Worm (Caenorhabditis elegans) whole organism, young adult: ENCODE data around the gene rps-3.
A peak's percentile ranks its signal among the peaks of the same experiment; 100 is the strongest.

Source experiments
- B0019.2 ChIP-seq: fragments of 200-800 bp; sonication (Bioruptor generic); conservative IDR thresholded peaks from 2 replicates; pipeline ENCODE4 v1.3.6; 2022; ENCODE audit warnings: missing genetic modification reagents, missing genetic modification characterization, missing compliant biosample characterization
- B0035.1 ChIP-seq: sonication (generic microtip); optimal IDR thresholded peaks from 2 replicates; lab custom pipeline; 2016; ENCODE audit warnings: missing genetic modification characterization, mild to moderate bottlenecking, missing compliant biosample characterization, missing genotype, missing genetic modification reagents
- B0261.1 ChIP-seq: sonication (generic microtip); optimal IDR thresholded peaks from 2 replicates; lab custom pipeline; 2016; ENCODE audit warnings: mild to moderate bottlenecking, missing genetic modification characterization, moderate library complexity, missing compliant biosample characterization
- B0336.3 ChIP-seq: fragments of 200-800 bp; sonication (Bioruptor generic); IDR thresholded peaks from 2 replicates; pipeline ENCODE4 v1.3.6; 2022; ENCODE audit warnings: missing genetic modification characterization, missing compliant biosample characterization
- F10E7.11 ChIP-seq: sonication (generic microtip); optimal IDR thresholded peaks from 2 replicates; lab custom pipeline; 2017; ENCODE audit warnings: mild to moderate bottlenecking, missing genetic modification characterization, moderate library complexity, missing compliant biosample characterization
- F33H1.4 ChIP-seq: fragments of 200-800 bp; sonication (Bioruptor generic); IDR thresholded peaks from 2 replicates; pipeline ENCODE4 v1.3.6; 2022; ENCODE audit warnings: missing genetic modification reagents, missing genetic modification characterization, missing compliant biosample characterization
- F57A8.1 ChIP-seq: fragments of 200-800 bp; sonication (Bioruptor generic); optimal IDR thresholded peaks from 2 replicates; lab custom pipeline; 2018; ENCODE audit warnings: mild to moderate bottlenecking, missing genetic modification characterization, moderate library complexity, missing compliant biosample characterization
- F57C9.4 ChIP-seq: sonication (generic microtip); optimal IDR thresholded peaks from 2 replicates; lab custom pipeline; 2017; ENCODE audit warnings: mild to moderate bottlenecking, missing genetic modification characterization, missing compliant biosample characterization
- K11D2.4 ChIP-seq: fragments of 200-800 bp; sonication (Bioruptor generic); IDR thresholded peaks from 2 replicates; pipeline ENCODE4 v1.3.6; 2022; ENCODE audit warnings: missing genetic modification reagents, missing genetic modification characterization, missing compliant biosample characterization
- Y53F4B.3 ChIP-seq: fragments of 200-800 bp; sonication (Bioruptor generic); IDR thresholded peaks from 2 replicates; pipeline ENCODE4 v1.3.6; 2022; ENCODE audit warnings: missing genetic modification reagents, missing genetic modification characterization, missing compliant biosample characterization
- Y53G8AR.9 ChIP-seq: fragments of 200-800 bp; sonication (Bioruptor generic); conservative IDR thresholded peaks from 2 replicates; pipeline ENCODE4 v1.3.6; 2022; ENCODE audit warnings: missing genetic modification reagents, missing genetic modification characterization, missing compliant biosample characterization
- Y56A3A.18 ChIP-seq: fragments of 200-800 bp; sonication (Bioruptor generic); IDR thresholded peaks from 2 replicates; pipeline ENCODE4 v1.3.6; 2022; ENCODE audit warnings: missing genetic modification reagents, missing genetic modification characterization, missing compliant biosample characterization
- Y95B8A.8 ChIP-seq: fragments of 200-800 bp; sonication (Bioruptor generic); IDR thresholded peaks from 2 replicates; pipeline ENCODE4 v1.3.6; 2022; ENCODE audit warnings: missing genetic modification reagents, missing genetic modification characterization, missing compliant biosample characterization
- ZK185.1 ChIP-seq: sonication (generic microtip); optimal IDR thresholded peaks from 2 replicates; lab custom pipeline; 2016; ENCODE audit warnings: mild to moderate bottlenecking, missing genetic modification characterization, missing compliant biosample characterization; ENCODE audit not compliant: poor library complexity, severe bottlenecking
- akir-1 ChIP-seq: fragments of 200-800 bp; sonication (Bioruptor generic); optimal IDR thresholded peaks from 2 replicates; lab custom pipeline; 2018; ENCODE audit warnings: mild to moderate bottlenecking, missing genetic modification characterization, moderate library complexity, missing compliant biosample characterization
- aptf-3 ChIP-seq: fragments of 200-800 bp; sonication (Bioruptor generic); IDR thresholded peaks from 2 replicates; pipeline ENCODE4 v1.3.6; 2022; ENCODE audit warnings: missing genetic modification characterization, missing compliant biosample characterization
- atf-7 ChIP-seq: sonication (generic microtip); optimal IDR thresholded peaks from 2 replicates; lab custom pipeline; 2017; ENCODE audit warnings: mild to moderate bottlenecking, missing genetic modification characterization, missing compliant biosample characterization
- ceh-100 ChIP-seq: fragments of 200-800 bp; sonication (Bioruptor generic); IDR thresholded peaks from 2 replicates; pipeline ENCODE4 v1.3.6; 2022; ENCODE audit warnings: missing genetic modification reagents, missing genetic modification characterization, missing compliant biosample characterization
- ceh-91 ChIP-seq: fragments of 200-800 bp; sonication (Bioruptor generic); IDR thresholded peaks from 2 replicates; pipeline ENCODE4 v1.3.6; 2022; ENCODE audit warnings: missing genetic modification reagents, missing genetic modification characterization, missing compliant biosample characterization
- die-1 ChIP-seq: sonication (generic microtip); optimal IDR thresholded peaks from 2 replicates; lab custom pipeline; 2016; ENCODE audit warnings: missing genotype, mild to moderate bottlenecking, missing genetic modification characterization, missing compliant biosample characterization
- dpl-1 ChIP-seq: fragments of 150-350 bp; optimal IDR thresholded peaks from 2 replicates; lab custom pipeline; 2014; ENCODE audit warnings: missing biosample characterization, missing genetic modification reagents, missing genetic modification characterization
- ekl-4 ChIP-seq: fragments of 200-800 bp; sonication (Bioruptor generic); IDR thresholded peaks from 2 replicates; pipeline ENCODE4 v1.3.6; 2022; ENCODE audit warnings: missing genetic modification reagents, missing genetic modification characterization, missing compliant biosample characterization
- ets-4 ChIP-seq: fragments of 200-800 bp; sonication (Bioruptor generic); optimal IDR thresholded peaks from 2 replicates; lab custom pipeline; 2018; ENCODE audit warnings: mild to moderate bottlenecking, missing genetic modification characterization, missing compliant biosample characterization
- gei-17 ChIP-seq: fragments of 200-800 bp; sonication (Bioruptor generic); optimal IDR thresholded peaks from 2 replicates; lab custom pipeline; 2018; ENCODE audit warnings: mild to moderate bottlenecking, missing genetic modification characterization, missing compliant biosample characterization
- hmg-20 ChIP-seq: fragments of 200-800 bp; sonication (Bioruptor generic); IDR thresholded peaks from 2 replicates; pipeline ENCODE4 v1.3.6; 2022; ENCODE audit warnings: missing genetic modification reagents, missing genetic modification characterization, missing compliant biosample characterization
- lag-1 ChIP-seq: fragments of 200-800 bp; sonication (Bioruptor generic); IDR thresholded peaks from 2 replicates; pipeline ENCODE4 v1.3.6; 2022; ENCODE audit warnings: missing genetic modification reagents, missing genetic modification characterization, missing compliant biosample characterization
- let-607 ChIP-seq, 2 experiments: fragments of 200-800 bp in 1 of 2; sonication (Bioruptor generic) in 1 of 2; sonication (generic microtip) in 1 of 2; optimal IDR thresholded peaks; 2 replicates each; lab custom pipeline; 2016 to 2018; ENCODE audit warnings: mild to moderate bottlenecking in 2 of 2, missing compliant biosample characterization in 2 of 2, missing genetic modification characterization in 2 of 2, moderate library complexity in 2 of 2, missing genotype in 1 of 2
- lin-35 ChIP-seq, 3 experiments: fragments of 150-350 bp in 2 of 3; sonication (generic microtip) in 1 of 3; optimal IDR thresholded peaks; 2 replicates each; lab custom pipeline; 2014 to 2018; ENCODE audit warnings: missing biosample characterization in 3 of 3, missing genetic modification characterization in 3 of 3, missing genetic modification reagents in 3 of 3
- lin-40 ChIP-seq: sonication (generic microtip); optimal IDR thresholded peaks from 2 replicates; lab custom pipeline; 2016; ENCODE audit warnings: missing genetic modification characterization, mild to moderate bottlenecking, missing compliant biosample characterization, missing genotype, missing genetic modification reagents
- lir-1 ChIP-seq: fragments of 200-800 bp; sonication (Bioruptor generic); conservative IDR thresholded peaks from 2 replicates; pipeline ENCODE4 v1.3.6; 2022; ENCODE audit warnings: missing genetic modification reagents, missing genetic modification characterization, missing compliant biosample characterization
- lsl-1 ChIP-seq: fragments of 200-800 bp; sonication (Bioruptor generic); optimal IDR thresholded peaks from 2 replicates; lab custom pipeline; 2018; ENCODE audit warnings: mild to moderate bottlenecking, missing genetic modification characterization, moderate library complexity, missing compliant biosample characterization
- lsy-27 ChIP-seq: sonication (generic microtip); optimal IDR thresholded peaks from 2 replicates; lab custom pipeline; 2017; ENCODE audit warnings: missing genetic modification characterization, mild to moderate bottlenecking, missing compliant biosample characterization, antibody characterized with exemption, missing genotype, borderline replicate concordance; ENCODE audit not compliant: insufficient read depth
- madf-6 ChIP-seq: fragments of 200-800 bp; sonication (Bioruptor generic); IDR thresholded peaks from 2 replicates; pipeline ENCODE4 v1.3.6; 2022; ENCODE audit warnings: missing genetic modification reagents, missing genetic modification characterization, missing compliant biosample characterization
- mxl-1 ChIP-seq: sonication (generic microtip); optimal IDR thresholded peaks from 2 replicates; lab custom pipeline; 2016; ENCODE audit warnings: missing genetic modification characterization, missing compliant biosample characterization
- nhr-120 ChIP-seq: fragments of 200-800 bp; sonication (Bioruptor generic); IDR thresholded peaks from 2 replicates; pipeline ENCODE4 v1.3.6; 2022; ENCODE audit warnings: missing genetic modification characterization, missing compliant biosample characterization
- nhr-80 ChIP-seq: sonication (generic microtip); optimal IDR thresholded peaks from 2 replicates; lab custom pipeline; 2016; ENCODE audit warnings: missing genetic modification characterization, missing compliant biosample characterization
- nhr-90 ChIP-seq: sonication (generic microtip); optimal IDR thresholded peaks from 2 replicates; lab custom pipeline; 2016; ENCODE audit warnings: missing genotype, mild to moderate bottlenecking, missing genetic modification characterization, missing compliant biosample characterization
- rpc-1 ChIP-seq, 2 experiments: fragments of 150-350 bp in 1 of 2; sonication (generic microtip) in 1 of 2; optimal IDR thresholded peaks; 2 replicates each; lab custom pipeline; 2014 to 2018; ENCODE audit warnings: missing biosample characterization in 1 of 2, missing genetic modification characterization in 1 of 2, missing genetic modification reagents in 1 of 2, missing genotype in 1 of 2
- snpc-4 ChIP-seq, 5 experiments: fragments of 150-350 bp in 1 of 5; sonication (generic microtip) in 4 of 5; optimal IDR thresholded peaks; 2 replicates each; lab custom pipeline; 2014 to 2018; ENCODE audit warnings: missing genetic modification characterization in 5 of 5, missing biosample characterization in 3 of 5, antibody characterized with exemption in 2 of 5, mild to moderate bottlenecking in 2 of 5, missing compliant biosample characterization in 2 of 5, missing genotype in 2 of 5, moderate library complexity in 2 of 5, missing genetic modification reagents in 1 of 5
- tbp1 ChIP-seq: fragments of 200-800 bp; sonication (Bioruptor generic); optimal IDR thresholded peaks from 2 replicates; lab custom pipeline; 2018; ENCODE audit warnings: mild to moderate bottlenecking, missing genetic modification characterization, missing compliant biosample characterization
- tbx-9 ChIP-seq: sonication (generic microtip); optimal IDR thresholded peaks from 2 replicates; lab custom pipeline; 2016; ENCODE audit warnings: borderline replicate concordance, missing genetic modification characterization, inconsistent platforms, missing compliant biosample characterization
- xnd-1 ChIP-seq: sonication (generic microtip); optimal IDR thresholded peaks from 2 replicates; lab custom pipeline; 2016; ENCODE audit warnings: missing genotype, missing genetic modification reagents, missing genetic modification characterization, missing compliant biosample characterization
- zim-3 ChIP-seq: sonication (generic microtip); optimal IDR thresholded peaks from 2 replicates; lab custom pipeline; 2017; ENCODE audit warnings: mild to moderate bottlenecking, missing genetic modification characterization, moderate library complexity, missing compliant biosample characterization
- ztf-6 ChIP-seq: fragments of 200-800 bp; sonication (Bioruptor generic); IDR thresholded peaks from 2 replicates; pipeline ENCODE4 v1.3.6; 2022; ENCODE audit warnings: missing genetic modification reagents, missing genetic modification characterization, missing compliant biosample characterization

rps-3 gene

DNA sequence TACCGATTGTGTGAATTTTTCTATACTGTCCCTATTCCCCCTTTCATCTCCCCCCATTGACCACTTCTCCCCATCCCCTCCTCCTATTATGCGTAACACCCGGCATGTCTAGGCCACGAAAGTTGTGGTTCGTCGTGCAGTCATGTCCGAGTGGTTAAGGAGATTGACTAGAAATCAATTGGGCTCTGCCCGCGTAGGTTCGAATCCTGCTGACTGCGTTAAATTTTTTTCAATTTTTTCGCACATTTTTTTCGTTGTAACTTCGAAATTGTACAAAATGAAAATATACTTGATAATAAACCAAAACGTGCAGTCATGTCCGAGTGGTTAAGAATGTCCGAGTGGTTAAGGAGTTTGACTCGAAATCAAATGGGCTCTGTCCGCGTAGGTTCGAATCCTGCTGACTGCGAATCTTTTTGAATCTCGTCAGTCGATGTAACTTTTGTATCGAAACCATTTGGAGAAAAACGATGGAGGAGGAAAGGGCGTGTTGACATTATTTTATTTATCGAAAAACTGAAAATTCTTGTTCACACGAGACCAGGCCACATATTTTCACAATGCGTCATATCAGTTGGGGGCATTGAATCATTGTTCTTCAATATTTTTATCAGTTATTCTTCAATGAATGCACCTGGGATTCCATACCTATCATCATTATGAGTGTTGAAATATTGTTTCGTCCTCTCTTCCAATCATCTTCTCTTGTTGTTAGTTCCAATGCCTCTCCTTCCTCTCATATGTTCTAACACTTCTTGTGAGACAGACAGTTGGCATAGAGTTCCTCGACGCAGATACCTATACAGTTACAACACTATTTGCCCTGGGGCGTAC, 47.7 kb upstream of the rps-3 start, which contains the start of gene nfm-1:
Gene nfm-1, plus strand, starts transcription at position 812 of the 834 bp plus-strand sequence.
- TF ChIP-seq hmg-20 (GFP tag; lab: Robert Waterston, UW), result peak; percentile 46; the same call in 1 of the 2 replicates
- peak; percentile 42 for TF ChIP-seq dpl-1 (GFP tag; lab: Kevin White, UChicago)
- TF ChIP-seq K11D2.4 (GFP tag; lab: Robert Waterston, UW), result no peak
- TF ChIP-seq Y56A3A.18 (GFP tag; lab: Robert Waterston, UW), result peak; percentile 72
- peak; percentile 68 for TF ChIP-seq Y53G8AR.9 (GFP tag; lab: Robert Waterston, UW)
- TF ChIP-seq ekl-4 (GFP tag; lab: Robert Waterston, UW), result peak; percentile 78; the same call in 1 of the 2 replicates
- TF ChIP-seq aptf-3 (GFP tag; lab: Robert Waterston, UW), result 0 out of 2 replicates have a peak, but pooled peaks have one; percentile 73
- TF ChIP-seq tbp1 (GFP tag; lab: Kevin White, UChicago), result peak; percentile 98
- peak; percentile 50; the same call in 1 of the 2 replicates for TF ChIP-seq lir-1 (GFP tag; lab: Robert Waterston, UW)
- peak; percentile 70 for TF ChIP-seq atf-7 (tag; lab: Kevin White, UChicago)
- TF ChIP-seq akir-1 (GFP tag; lab: Kevin White, UChicago), result peak; percentile 79
- TF ChIP-seq ztf-6 (GFP tag; lab: Robert Waterston, UW), result peak; percentile 19; the same call in 1 of the 2 replicates
- no peak; the same call in 1 of the 2 replicates for TF ChIP-seq B0019.2 (GFP tag; lab: Robert Waterston, UW)
- peak; percentile 30 for TF ChIP-seq snpc-4 (GFP tag; optimal IDR thresholded peaks at IDR 0.05; lab: Kevin White, UChicago)
- peak in 3 of 4 experiments; percentile 21 to 65 (median 44) for TF ChIP-seq snpc-4 (tag; optimal IDR thresholded peaks at IDR 0.05; lab: Kevin White, UChicago)
- TF ChIP-seq nhr-80 (tag; lab: Kevin White, UChicago), result peak; percentile 99
- peak; percentile 39 for TF ChIP-seq zim-3 (tag; lab: Kevin White, UChicago)
- peak; percentile 86 for TF ChIP-seq die-1
- TF ChIP-seq rpc-1 (optimal IDR thresholded peaks at IDR 0.05; lab: Kevin White, UChicago), result peak; percentile 84
- peak; percentile 91 for TF ChIP-seq rpc-1 (tag; optimal IDR thresholded peaks at IDR 0.05; lab: Kevin White, UChicago)
- peak; percentile 68 for TF ChIP-seq madf-6 (GFP tag; lab: Robert Waterston, UW)
- TF ChIP-seq F33H1.4, result peak; percentile 44
- TF ChIP-seq lin-35 (GFP tag; optimal IDR thresholded peaks at IDR 0.05; lab: Kevin White, UChicago), result peak in 1 of 3 experiments; percentile 60
- no peak for TF ChIP-seq ets-4
- TF ChIP-seq lsy-27 (tag; lab: Kevin White, UChicago), result peak; percentile 37
- TF ChIP-seq F10E7.11, result peak; percentile 17
- TF ChIP-seq ceh-100 (GFP tag; lab: Robert Waterston, UW), result peak; percentile 54; the same call in 1 of the 2 replicates
- TF ChIP-seq B0336.3, result peak; percentile 79
- peak; percentile 60 for TF ChIP-seq lsl-1 (GFP tag; lab: Kevin White, UChicago)
- TF ChIP-seq lin-40 (tag; lab: Kevin White, UChicago), result peak; percentile 58
- peak; percentile 44 for TF ChIP-seq gei-17
- TF ChIP-seq mxl-1, result peak; percentile 85
- no peak for TF ChIP-seq F57A8.1 (GFP tag; lab: Kevin White, UChicago)
- TF ChIP-seq B0261.1 (tag; lab: Kevin White, UChicago), result peak; percentile 99
- TF ChIP-seq nhr-120 (GFP tag; lab: Robert Waterston, UW), result no peak
- no peak for TF ChIP-seq xnd-1 (tag; lab: Kevin White, UChicago)
- peak; percentile 48 to 68 for TF ChIP-seq let-607 (tag; optimal IDR thresholded peaks at IDR 0.05; lab: Kevin White, UChicago)
- peak; percentile 39; the same call in 1 of the 2 replicates for TF ChIP-seq ceh-91 (GFP tag; lab: Robert Waterston, UW)
- TF ChIP-seq nhr-90, result peak; percentile 78
- no peak for TF ChIP-seq lag-1 (GFP tag; lab: Robert Waterston, UW)
- peak; percentile 80 for TF ChIP-seq ZK185.1 (tag; lab: Kevin White, UChicago)
- no peak for TF ChIP-seq Y53F4B.3 (GFP tag; lab: Robert Waterston, UW)
- TF ChIP-seq B0035.1, result no peak
- TF ChIP-seq F57C9.4 (tag; lab: Kevin White, UChicago), result no peak
- TF ChIP-seq Y95B8A.8 (GFP tag; lab: Robert Waterston, UW), result 0 out of 2 replicates have a peak, but pooled peaks have one; percentile 5
- no peak for TF ChIP-seq tbx-9 (tag; lab: Kevin White, UChicago)
